Fruit fly (Drosophila melanogaster): ENCODE measurements around the gene CG4751.

The CG4751 gene

DNA sequence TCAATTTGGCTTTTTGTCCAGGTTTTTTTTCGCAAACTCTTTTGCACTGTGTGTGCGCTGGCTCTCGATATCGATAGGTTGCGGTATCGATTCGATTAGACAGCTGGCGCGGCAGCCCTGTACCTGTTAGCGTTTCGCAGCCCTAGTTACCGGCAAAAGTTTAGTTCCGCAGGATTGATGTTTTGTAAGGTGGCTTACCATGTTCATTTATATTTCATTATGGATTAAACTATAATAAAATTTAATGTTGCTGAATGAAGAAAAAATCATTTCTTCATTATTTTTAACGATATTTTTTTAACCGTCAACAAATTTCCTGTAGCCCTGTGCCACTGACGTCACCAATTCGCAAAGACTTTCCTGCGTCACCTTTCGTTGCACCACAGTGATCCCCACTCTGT, 24.0 kb upstream of the CG4751 start, which contains the start of gene Reps (continued):
- TF ChIP-seq CG43689 (GFP tag; IDR thresholded peaks at IDR 0.05) (peak; percentile 97), CG17829 (tag; optimal IDR thresholded peaks at IDR 0.05) (peak; percentile 99), tio (GFP tag; optimal IDR thresholded peaks at IDR 0.05) (peak; percentile 99), chn (GFP tag; optimal IDR thresholded peaks at IDR 0.05) (peak; percentile 99), lab (GFP tag; optimal IDR thresholded peaks at IDR 0.05) (peak; percentile 99), h (optimal IDR thresholded peaks at IDR 0.05) (no peak), pfk (GFP tag; optimal IDR thresholded peaks at IDR 0.05) (peak; percentile 70), Fer1 (GFP tag; optimal IDR thresholded peaks at IDR 0.05) (peak; percentile 98), CG7839 (tag; optimal IDR thresholded peaks at IDR 0.05) (peak; percentile 99), org-1 (GFP tag; optimal IDR thresholded peaks at IDR 0.05) (peak; percentile 95), kni (GFP tag; optimal IDR thresholded peaks at IDR 0.05) (no peak), otp (GFP tag; IDR thresholded peaks at IDR 0.05) (peak; percentile 98), cg (GFP tag; optimal IDR thresholded peaks at IDR 0.05) (no peak), CG13123 (GFP tag; optimal IDR thresholded peaks at IDR 0.05) (peak; percentile 97), CG2116 (GFP tag; optimal IDR thresholded peaks at IDR 0.05) (peak; percentile 94), Atf3 (GFP tag; optimal IDR thresholded peaks at IDR 0.05) (peak; percentile 99), Ada2b (GFP tag; IDR thresholded peaks at IDR 0.05) (peak; percentile 98), Awh (GFP tag; IDR thresholded peaks at IDR 0.05) (peak; percentile 99), CG17361 (GFP tag; IDR thresholded peaks at IDR 0.05) (peak; percentile 99), nom (GFP tag; optimal IDR thresholded peaks at IDR 0.05) (peak; percentile 95), scrt (GFP tag; optimal IDR thresholded peaks at IDR 0.05) (peak; percentile 95), CG13287 (GFP tag; IDR thresholded peaks at IDR 0.05; ENCODE audit: partially characterized antibody) (peak; percentile 81), CG33557 (GFP tag; optimal IDR thresholded peaks at IDR 0.05) (peak; percentile 98), sim (GFP tag; IDR thresholded peaks at IDR 0.05) (peak; percentile 98), CG10654 (GFP tag; optimal IDR thresholded peaks at IDR 0.05) (peak; percentile 99), Hand (GFP tag; optimal IDR thresholded peaks at IDR 0.05) (peak; percentile 88), Lim3 (GFP tag; IDR thresholded peaks at IDR 0.05) (peak; percentile 96), Ptx1 (GFP tag; IDR thresholded peaks at IDR 0.05) (peak; percentile 99), dysf (GFP tag; IDR thresholded peaks at IDR 0.05) (peak; percentile 99), D19A (tag; optimal IDR thresholded peaks at IDR 0.05) (peak; percentile 94), nau (GFP tag; optimal IDR thresholded peaks at IDR 0.05) (no peak), shn (GFP tag; optimal IDR thresholded peaks at IDR 0.05) (peak; percentile 96), phol (tag; optimal IDR thresholded peaks at IDR 0.05) (peak; percentile 99), CG9817 (tag; optimal IDR thresholded peaks at IDR 0.05) (peak; percentile 98), Deaf1 (tag; optimal IDR thresholded peaks at IDR 0.05) (no peak), CG17568 (GFP tag; optimal IDR thresholded peaks at IDR 0.05) (peak; percentile 97), CG15696 (tag; optimal IDR thresholded peaks at IDR 0.05) (peak; percentile 99), Ets65A (GFP tag) (peak; percentile 100), tin (GFP tag; optimal IDR thresholded peaks at IDR 0.05) (peak; percentile 99), Stat92E (GFP tag; optimal IDR thresholded peaks at IDR 0.05) (peak in 1 of 3 experiments; percentile 93), CG12219 (GFP tag; optimal IDR thresholded peaks at IDR 0.05) (peak; percentile 96), CG10274 (GFP tag; optimal IDR thresholded peaks at IDR 0.05) (peak; percentile 92), CG14014 (GFP tag; IDR thresholded peaks at IDR 0.05) (peak; percentile 98), CG34376 (GFP tag; optimal IDR thresholded peaks at IDR 0.05) (peak; percentile 98), CG9797 (GFP tag; optimal IDR thresholded peaks at IDR 0.05) (peak; percentile 72), Bteb2 (GFP tag; optimal IDR thresholded peaks at IDR 0.05) (peak; percentile 97), MESR4 (GFP tag; optimal IDR thresholded peaks at IDR 0.05) (peak; percentile 68), Hmx (GFP tag; optimal IDR thresholded peaks at IDR 0.05) (peak; percentile 96), twi (tag; optimal IDR thresholded peaks at IDR 0.05) (peak; percentile 97), Bdp1 (GFP tag; optimal IDR thresholded peaks at IDR 0.05) (peak; percentile 93), CG1792 (GFP tag; optimal IDR thresholded peaks at IDR 0.05) (peak; percentile 95)

Measured in whole organism, embryonic.